Worm (Caenorhabditis elegans) whole organism, early embryonic: ENCODE measurements around the gene Y38H6C.20.

Experiments used
- B0310.2 ChIP-seq: sonication (generic microtip); optimal IDR thresholded peaks from 2 replicates; lab custom pipeline; 2016; ENCODE audit warnings: mild to moderate bottlenecking, missing genetic modification characterization, missing compliant biosample characterization
- F13C5.2 ChIP-seq: sonication (generic microtip); optimal IDR thresholded peaks from 2 replicates; lab custom pipeline; 2017; ENCODE audit warnings: mild to moderate bottlenecking, missing genetic modification characterization, inconsistent platforms, missing compliant biosample characterization
- aly-1 ChIP-seq: sonication (generic microtip); optimal IDR thresholded peaks from 2 replicates; lab custom pipeline; 2016; ENCODE audit warnings: missing genetic modification characterization, missing compliant biosample characterization
- ama-1 ChIP-seq: fragments of 150-350 bp; optimal IDR thresholded peaks from 2 replicates; lab custom pipeline; 2014
- ceh-13 ChIP-seq: fragments of 200-800 bp; sonication (Bioruptor generic); optimal IDR thresholded peaks from 2 replicates; lab custom pipeline; 2018; ENCODE audit warnings: mild to moderate bottlenecking, missing genetic modification characterization, missing compliant biosample characterization
- ceh-36 ChIP-seq: sonication (generic microtip); optimal IDR thresholded peaks from 2 replicates; lab custom pipeline; 2016; ENCODE audit warnings: missing genetic modification characterization, inconsistent platforms, missing compliant biosample characterization
- ets-7 ChIP-seq: sonication (generic microtip); optimal IDR thresholded peaks from 2 replicates; lab custom pipeline; 2016; ENCODE audit warnings: missing genotype, missing genetic modification characterization, missing compliant biosample characterization
- flt-1 ChIP-seq: fragments of 200-800 bp; sonication (Bioruptor generic); IDR thresholded peaks from 2 replicates; pipeline ENCODE4 v1.3.6; 2022; ENCODE audit warnings: missing genetic modification characterization, missing compliant biosample characterization
- hmbx-1 ChIP-seq: sonication (generic microtip); optimal IDR thresholded peaks from 2 replicates; lab custom pipeline; 2016; ENCODE audit warnings: mild to moderate bottlenecking, missing genetic modification characterization, missing compliant biosample characterization
- hmg-4 ChIP-seq: fragments of 200-800 bp; sonication (Bioruptor generic); optimal IDR thresholded peaks from 2 replicates; lab custom pipeline; 2018; ENCODE audit warnings: mild to moderate bottlenecking, missing genetic modification characterization, missing compliant biosample characterization
- hnd-1 ChIP-seq: sonication (generic microtip); optimal IDR thresholded peaks from 2 replicates; lab custom pipeline; 2016; ENCODE audit warnings: missing genetic modification characterization, missing compliant biosample characterization
- pes-1 ChIP-seq: fragments of 200-800 bp; sonication (Bioruptor generic); IDR thresholded peaks from 2 replicates; pipeline ENCODE4 v1.3.6; 2022; ENCODE audit warnings: missing genetic modification reagents, missing genetic modification characterization, missing compliant biosample characterization
- scrt-1 ChIP-seq: fragments of 200-800 bp; sonication (Bioruptor generic); IDR thresholded peaks from 2 replicates; pipeline ENCODE4 v1.3.6; 2022; ENCODE audit warnings: missing genetic modification characterization, missing compliant biosample characterization
- sea-1 ChIP-seq: fragments of 200-800 bp; sonication (Bioruptor generic); conservative IDR thresholded peaks from 2 replicates; pipeline ENCODE4 v1.3.6; 2022; ENCODE audit warnings: missing genetic modification characterization, missing compliant biosample characterization
- tbx-11 ChIP-seq: fragments of 200-800 bp; sonication (Bioruptor generic); IDR thresholded peaks from 2 replicates; pipeline ENCODE4 v1.3.6; 2022; ENCODE audit warnings: missing genetic modification characterization, missing compliant biosample characterization
- tbx-37 ChIP-seq: fragments of 200-800 bp; sonication (Bioruptor generic); conservative IDR thresholded peaks from 2 replicates; pipeline ENCODE4 v1.3.6; 2022; ENCODE audit warnings: missing genetic modification reagents, missing genetic modification characterization, missing compliant biosample characterization
- tra-4 ChIP-seq: sonication (generic microtip); optimal IDR thresholded peaks from 2 replicates; lab custom pipeline; 2017; ENCODE audit warnings: missing genetic modification characterization, missing compliant biosample characterization

The Y38H6C.20 gene

DNA sequence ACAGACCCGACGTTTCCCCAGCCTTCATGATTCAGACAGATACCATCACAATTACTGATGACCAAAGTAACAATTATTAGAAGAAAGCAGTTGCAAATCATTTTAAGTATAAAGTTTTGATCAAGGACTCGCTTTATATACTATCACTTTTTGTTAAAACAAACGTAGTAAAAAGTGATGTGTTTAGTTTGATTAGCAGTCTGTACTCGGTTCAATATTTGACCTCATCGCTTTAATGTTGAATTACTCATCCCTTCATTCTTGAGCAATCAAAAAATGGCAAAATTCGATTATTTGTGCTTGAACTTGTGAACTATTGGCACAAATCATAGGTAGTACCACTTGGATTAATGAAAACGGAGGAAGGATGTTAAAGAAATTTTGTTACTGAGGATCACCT, 7.3 kb upstream of the Y38H6C.20 start, which contains the start of gene abf-4:
TSS of gene abf-4 (minus strand) at position 101 of the 400 bp plus-strand sequence.
- TF ChIP-seq hmbx-1 (tag; lab: Kevin White, UChicago) (no peak), flt-1 (GFP tag; lab: Robert Waterston, UW) (no peak), B0310.2 (tag; lab: Kevin White, UChicago) (no peak), ceh-36 (tag; lab: Kevin White, UChicago) (no peak), pes-1 (no peak), sea-1 (GFP tag; lab: Robert Waterston, UW) (no peak), hnd-1 (tag; lab: Kevin White, UChicago) (no peak), ama-1 (lab: Kevin White, UChicago) (no peak), F13C5.2 (tag; lab: Kevin White, UChicago) (no peak), hmg-4 (GFP tag; lab: Kevin White, UChicago) (no peak)

ce11 chrV:20556260-20556659, 5.3 kb upstream of the Y38H6C.20 start, which contains the start of gene Y38H6C.23:
Y38H6C.23 (minus strand) TSS chrV:20556360.
- TF ChIP-seq tra-4 (tag; lab: Kevin White, UChicago) (no peak), B0310.2 (tag; lab: Kevin White, UChicago) (no peak), sea-1 (GFP tag; lab: Robert Waterston, UW) (no peak), hmbx-1 (tag; lab: Kevin White, UChicago) (no peak), pes-1 (no peak), hmg-4 (GFP tag; lab: Kevin White, UChicago) (no peak), hnd-1 (tag; lab: Kevin White, UChicago) (no peak), ceh-13 (GFP tag; lab: Kevin White, UChicago) (no peak)

DNA sequence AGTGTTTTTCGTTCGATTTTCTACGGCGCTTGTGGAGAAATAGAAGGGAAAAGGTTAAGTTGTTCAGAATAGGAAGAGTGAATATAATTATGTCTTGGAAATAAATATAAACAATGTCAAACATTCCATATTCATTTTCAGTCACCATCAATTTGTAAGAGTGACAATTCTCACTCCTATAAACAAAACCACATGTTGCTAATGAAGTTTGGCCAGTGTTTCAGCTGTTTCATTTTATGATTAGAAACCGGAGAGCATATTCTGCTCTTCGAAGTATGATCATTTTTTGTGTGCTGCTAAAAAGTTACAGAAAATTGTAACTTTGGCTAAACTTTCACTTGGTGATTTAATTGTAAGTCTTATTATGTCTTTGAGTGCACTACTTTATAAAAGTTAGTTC, 4.1 kb upstream of the Y38H6C.20 start, which contains the start of gene Y38H6C.21:
TSS of gene Y38H6C.21 (minus strand) at position 148 of the 400 bp plus-strand sequence.
- TF ChIP-seq tra-4 (tag; lab: Kevin White, UChicago): no peak
- no peak for TF ChIP-seq ceh-13 (GFP tag; lab: Kevin White, UChicago)
- TF ChIP-seq tbx-37 (GFP tag; lab: Robert Waterston, UW): no peak
- TF ChIP-seq hmg-4 (GFP tag; lab: Kevin White, UChicago): no peak
- no peak for TF ChIP-seq aly-1 (tag; lab: Kevin White, UChicago)
- no peak for TF ChIP-seq tbx-11 (GFP tag; lab: Robert Waterston, UW)
- no peak for TF ChIP-seq flt-1 (GFP tag; lab: Robert Waterston, UW)
- no peak for TF ChIP-seq ets-7 (tag; lab: Kevin White, UChicago)
- no peak for TF ChIP-seq sea-1 (GFP tag; lab: Robert Waterston, UW)
- TF ChIP-seq hmbx-1 (tag; lab: Kevin White, UChicago): no peak
- TF ChIP-seq F13C5.2 (tag; lab: Kevin White, UChicago): no peak
- TF ChIP-seq ceh-36 (tag; lab: Kevin White, UChicago): no peak
- no peak for TF ChIP-seq B0310.2 (tag; lab: Kevin White, UChicago)
- no peak for TF ChIP-seq hnd-1 (tag; lab: Kevin White, UChicago)

- TF ChIP-seq scrt-1 (GFP tag; lab: Robert Waterston, UW) (no peak), tra-4 (tag; lab: Kevin White, UChicago) (no peak), tbx-11 (GFP tag; lab: Robert Waterston, UW) (no peak), ceh-36 (tag; lab: Kevin White, UChicago) (no peak)
Observed at ce11 chrV:20552971-20553370, 2.0 kb upstream of the Y38H6C.20 start, which contains the start of gene vmo-1. vmo-1 (minus strand) TSS chrV:20553071.

DNA sequence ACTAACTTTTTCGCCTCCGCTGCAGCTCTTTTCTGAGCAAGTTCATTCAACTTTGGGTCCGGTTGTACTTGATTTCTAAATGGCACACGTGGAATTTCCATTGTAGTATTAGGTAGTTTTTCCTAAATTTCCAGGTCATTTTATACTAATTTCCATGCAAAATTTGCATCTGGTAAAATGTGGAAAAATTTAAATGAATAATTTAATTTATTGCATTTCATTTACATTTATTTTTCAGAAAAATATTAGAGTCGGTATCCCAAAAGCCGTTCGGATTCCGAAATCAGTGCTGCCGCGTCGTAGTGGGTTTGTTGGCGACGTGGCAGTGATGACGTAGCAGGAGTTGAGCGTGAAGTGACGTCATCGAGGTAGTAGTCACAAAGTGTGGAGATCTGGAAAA, 3.9 kb downstream of the Y38H6C.20 start, which contains the start of gene Y38H6C.18:
TSS of gene Y38H6C.18 (minus strand) at position 101 of the 400 bp plus-strand sequence.
- TF ChIP-seq pes-1 (no peak), hmg-4 (GFP tag; lab: Kevin White, UChicago) (no peak), B0310.2 (tag; lab: Kevin White, UChicago) (no peak), aly-1 (tag; lab: Kevin White, UChicago) (no peak), sea-1 (GFP tag; lab: Robert Waterston, UW) (no peak), hnd-1 (tag; lab: Kevin White, UChicago) (no peak), ceh-13 (GFP tag; lab: Kevin White, UChicago) (no peak), ama-1 (lab: Kevin White, UChicago) (no peak), hmbx-1 (tag; lab: Kevin White, UChicago) (no peak), ceh-36 (tag; lab: Kevin White, UChicago) (no peak), F13C5.2 (tag; lab: Kevin White, UChicago) (no peak), scrt-1 (GFP tag; lab: Robert Waterston, UW) (no peak), tbx-37 (GFP tag; lab: Robert Waterston, UW) (no peak)

- no peak for TF ChIP-seq hmbx-1 (tag; lab: Kevin White, UChicago)
- no peak for TF ChIP-seq pes-1
- TF ChIP-seq ets-7 (tag; lab: Kevin White, UChicago): no peak
- no peak for TF ChIP-seq flt-1 (GFP tag; lab: Robert Waterston, UW)
- TF ChIP-seq ceh-36 (tag; lab: Kevin White, UChicago): no peak
- TF ChIP-seq F13C5.2 (tag; lab: Kevin White, UChicago): no peak
Observed at ce11 chrV:20545742-20546141, 5.3 kb downstream of the Y38H6C.20 start.

DNA sequence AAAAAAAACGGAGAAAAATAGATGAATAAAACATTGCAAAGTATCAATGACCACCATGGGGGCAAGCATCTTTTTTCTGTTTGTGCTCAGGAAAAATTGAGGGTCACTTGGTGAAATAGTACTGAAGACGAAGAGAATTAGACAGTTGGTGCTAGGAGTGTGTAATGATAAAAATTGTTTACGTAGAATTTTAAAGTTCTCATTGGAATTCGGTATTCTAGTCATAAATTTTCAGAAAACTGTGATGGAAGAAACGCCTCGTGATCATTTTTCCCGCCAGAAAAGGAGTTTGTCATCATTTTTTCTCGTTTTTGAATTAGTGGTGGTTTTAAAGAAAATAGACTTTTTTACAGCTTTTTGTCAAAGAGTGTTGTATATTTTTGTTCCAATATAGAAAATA, 6.4 kb downstream of the Y38H6C.20 start:
- TF ChIP-seq ceh-36 (tag; lab: Kevin White, UChicago) (no peak), hmbx-1 (tag; lab: Kevin White, UChicago) (no peak), sea-1 (GFP tag; lab: Robert Waterston, UW) (no peak), hmg-4 (GFP tag; lab: Kevin White, UChicago) (no peak), flt-1 (GFP tag; lab: Robert Waterston, UW) (no peak), hnd-1 (tag; lab: Kevin White, UChicago) (no peak), tbx-37 (GFP tag; lab: Robert Waterston, UW) (no peak), ceh-13 (GFP tag; lab: Kevin White, UChicago) (no peak), pes-1 (no peak), tra-4 (tag; lab: Kevin White, UChicago) (no peak)
